Worm (Caenorhabditis elegans) whole organism, young adult: ENCODE measurements around the gene daf-31.

Source experiments
- B0336.3 ChIP-seq: fragments of 200-800 bp; sonication (Bioruptor generic); IDR thresholded peaks from 2 replicates; pipeline ENCODE4 v1.3.6; 2022; ENCODE audit warnings: missing genetic modification characterization, missing compliant biosample characterization
- F33H1.4 ChIP-seq: fragments of 200-800 bp; sonication (Bioruptor generic); IDR thresholded peaks from 2 replicates; pipeline ENCODE4 v1.3.6; 2022; ENCODE audit warnings: missing genetic modification reagents, missing genetic modification characterization, missing compliant biosample characterization
- F49E8.2 ChIP-seq: sonication (generic microtip); optimal IDR thresholded peaks from 3 replicates; lab custom pipeline; 2017; ENCODE audit warnings: missing genetic modification characterization, mild to moderate bottlenecking, missing compliant biosample characterization, antibody characterized with exemption, moderate library complexity; ENCODE audit not compliant: insufficient read depth
- T26A5.8 ChIP-seq: sonication (generic microtip); optimal IDR thresholded peaks from 2 replicates; lab custom pipeline; 2016; ENCODE audit warnings: missing genetic modification characterization, missing compliant biosample characterization
- Y53G8AR.9 ChIP-seq: fragments of 200-800 bp; sonication (Bioruptor generic); conservative IDR thresholded peaks from 2 replicates; pipeline ENCODE4 v1.3.6; 2022; ENCODE audit warnings: missing genetic modification reagents, missing genetic modification characterization, missing compliant biosample characterization
- Y56A3A.18 ChIP-seq: fragments of 200-800 bp; sonication (Bioruptor generic); IDR thresholded peaks from 2 replicates; pipeline ENCODE4 v1.3.6; 2022; ENCODE audit warnings: missing genetic modification reagents, missing genetic modification characterization, missing compliant biosample characterization
- Y79H2A.3 ChIP-seq: fragments of 200-800 bp; sonication (Bioruptor generic); conservative IDR thresholded peaks from 2 replicates; pipeline ENCODE4 v1.3.6; 2022; ENCODE audit warnings: missing genetic modification reagents, missing genetic modification characterization, missing compliant biosample characterization
- Y95B8A.8 ChIP-seq: fragments of 200-800 bp; sonication (Bioruptor generic); IDR thresholded peaks from 2 replicates; pipeline ENCODE4 v1.3.6; 2022; ENCODE audit warnings: missing genetic modification reagents, missing genetic modification characterization, missing compliant biosample characterization
- ZK185.1 ChIP-seq: sonication (generic microtip); optimal IDR thresholded peaks from 2 replicates; lab custom pipeline; 2016; ENCODE audit warnings: mild to moderate bottlenecking, missing genetic modification characterization, missing compliant biosample characterization; ENCODE audit not compliant: poor library complexity, severe bottlenecking
- aptf-2 ChIP-seq: fragments of 200-800 bp; sonication (Bioruptor generic); conservative IDR thresholded peaks from 2 replicates; pipeline ENCODE4 v1.3.6; 2022; ENCODE audit warnings: missing genetic modification reagents, missing genetic modification characterization, missing compliant biosample characterization
- aptf-3 ChIP-seq: fragments of 200-800 bp; sonication (Bioruptor generic); IDR thresholded peaks from 2 replicates; pipeline ENCODE4 v1.3.6; 2022; ENCODE audit warnings: missing genetic modification characterization, missing compliant biosample characterization
- atf-7 ChIP-seq: sonication (generic microtip); optimal IDR thresholded peaks from 2 replicates; lab custom pipeline; 2017; ENCODE audit warnings: mild to moderate bottlenecking, missing genetic modification characterization, missing compliant biosample characterization
- attf-6 ChIP-seq: fragments of 200-800 bp; sonication (Bioruptor generic); IDR thresholded peaks from 2 replicates; pipeline ENCODE4 v1.3.6; 2022; ENCODE audit warnings: missing genetic modification reagents, missing genetic modification characterization, missing compliant biosample characterization
- cebp-1 ChIP-seq, 2 experiments: fragments of 200-800 bp in 1 of 2; sonication (Bioruptor generic) in 1 of 2; sonication (generic microtip) in 1 of 2; IDR thresholded peaks in 1 of 2; optimal IDR thresholded peaks in 1 of 2; 2 replicates each; pipeline versions ENCODE4 v1.3.6 to Lab custom; 2017 to 2022; ENCODE audit warnings: missing compliant biosample characterization in 2 of 2, missing genetic modification characterization in 2 of 2, mild to moderate bottlenecking in 1 of 2, missing genetic modification reagents in 1 of 2, moderate library complexity in 1 of 2
- cebp-2 ChIP-seq: fragments of 200-800 bp; sonication (Bioruptor generic); IDR thresholded peaks from 2 replicates; pipeline ENCODE4 v1.3.6; 2022; ENCODE audit warnings: missing genetic modification characterization, missing compliant biosample characterization
- ceh-100 ChIP-seq: fragments of 200-800 bp; sonication (Bioruptor generic); IDR thresholded peaks from 2 replicates; pipeline ENCODE4 v1.3.6; 2022; ENCODE audit warnings: missing genetic modification reagents, missing genetic modification characterization, missing compliant biosample characterization
- ceh-27 ChIP-seq: fragments of 200-800 bp; sonication (Bioruptor generic); optimal IDR thresholded peaks from 2 replicates; lab custom pipeline; 2018; ENCODE audit warnings: mild to moderate bottlenecking, missing genetic modification characterization, moderate library complexity, missing compliant biosample characterization
- ceh-40 ChIP-seq: fragments of 200-800 bp; sonication (Bioruptor generic); IDR thresholded peaks from 2 replicates; pipeline ENCODE4 v1.3.6; 2022; ENCODE audit warnings: missing genetic modification characterization, missing compliant biosample characterization
- ceh-91 ChIP-seq: fragments of 200-800 bp; sonication (Bioruptor generic); IDR thresholded peaks from 2 replicates; pipeline ENCODE4 v1.3.6; 2022; ENCODE audit warnings: missing genetic modification reagents, missing genetic modification characterization, missing compliant biosample characterization
- ekl-4 ChIP-seq: fragments of 200-800 bp; sonication (Bioruptor generic); IDR thresholded peaks from 2 replicates; pipeline ENCODE4 v1.3.6; 2022; ENCODE audit warnings: missing genetic modification reagents, missing genetic modification characterization, missing compliant biosample characterization
- ets-4 ChIP-seq: fragments of 200-800 bp; sonication (Bioruptor generic); optimal IDR thresholded peaks from 2 replicates; lab custom pipeline; 2018; ENCODE audit warnings: mild to moderate bottlenecking, missing genetic modification characterization, missing compliant biosample characterization
- hlh-12 ChIP-seq: sonication (generic microtip); optimal IDR thresholded peaks from 2 replicates; lab custom pipeline; 2016; ENCODE audit warnings: missing genetic modification characterization, missing compliant biosample characterization
- lag-1 ChIP-seq: fragments of 200-800 bp; sonication (Bioruptor generic); IDR thresholded peaks from 2 replicates; pipeline ENCODE4 v1.3.6; 2022; ENCODE audit warnings: missing genetic modification reagents, missing genetic modification characterization, missing compliant biosample characterization
- let-526 ChIP-seq: fragments of 200-800 bp; sonication (Bioruptor generic); IDR thresholded peaks from 2 replicates; pipeline ENCODE4 v1.3.6; 2022; ENCODE audit warnings: missing genetic modification reagents, missing genetic modification characterization, missing compliant biosample characterization
- let-607 ChIP-seq, 2 experiments: fragments of 200-800 bp in 1 of 2; sonication (Bioruptor generic) in 1 of 2; sonication (generic microtip) in 1 of 2; optimal IDR thresholded peaks; 2 replicates each; lab custom pipeline; 2016 to 2018; ENCODE audit warnings: mild to moderate bottlenecking in 2 of 2, missing compliant biosample characterization in 2 of 2, missing genetic modification characterization in 2 of 2, moderate library complexity in 2 of 2, missing genotype in 1 of 2
- lin-40 ChIP-seq: sonication (generic microtip); optimal IDR thresholded peaks from 2 replicates; lab custom pipeline; 2016; ENCODE audit warnings: missing genetic modification characterization, mild to moderate bottlenecking, missing compliant biosample characterization, missing genotype, missing genetic modification reagents
- madf-10 ChIP-seq: sonication (generic microtip); optimal IDR thresholded peaks from 2 replicates; lab custom pipeline; 2016; ENCODE audit warnings: mild to moderate bottlenecking, missing genetic modification characterization, missing compliant biosample characterization
- madf-6 ChIP-seq: fragments of 200-800 bp; sonication (Bioruptor generic); IDR thresholded peaks from 2 replicates; pipeline ENCODE4 v1.3.6; 2022; ENCODE audit warnings: missing genetic modification reagents, missing genetic modification characterization, missing compliant biosample characterization
- mes-4 ChIP-seq: sonication (generic microtip); optimal IDR thresholded peaks from 2 replicates; lab custom pipeline; 2016; ENCODE audit warnings: missing genotype, missing genetic modification characterization, missing compliant biosample characterization
- nhr-80 ChIP-seq: sonication (generic microtip); optimal IDR thresholded peaks from 2 replicates; lab custom pipeline; 2016; ENCODE audit warnings: missing genetic modification characterization, missing compliant biosample characterization
- nhr-90 ChIP-seq: sonication (generic microtip); optimal IDR thresholded peaks from 2 replicates; lab custom pipeline; 2016; ENCODE audit warnings: missing genotype, mild to moderate bottlenecking, missing genetic modification characterization, missing compliant biosample characterization
- pbrm-1 ChIP-seq: fragments of 200-800 bp; sonication (Bioruptor generic); IDR thresholded peaks from 2 replicates; pipeline ENCODE4 v1.3.6; 2022; ENCODE audit warnings: missing genetic modification reagents, missing genetic modification characterization, missing compliant biosample characterization
- pha-4 ChIP-seq: fragments of 150-350 bp; sonication (generic microtip); optimal IDR thresholded peaks from 2 replicates; lab custom pipeline; 2014; ENCODE audit warnings: missing biosample characterization, missing genetic modification reagents, missing genetic modification characterization
- rcor-1 ChIP-seq: fragments of 200-800 bp; sonication (Bioruptor generic); IDR thresholded peaks from 2 replicates; pipeline ENCODE4 v1.3.6; 2022; ENCODE audit warnings: missing genetic modification reagents, missing genetic modification characterization, missing compliant biosample characterization
- snpc-4 ChIP-seq, 5 experiments: fragments of 150-350 bp in 1 of 5; sonication (generic microtip) in 4 of 5; optimal IDR thresholded peaks; 2 replicates each; lab custom pipeline; 2014 to 2018; ENCODE audit warnings: missing genetic modification characterization in 5 of 5, missing biosample characterization in 3 of 5, antibody characterized with exemption in 2 of 5, mild to moderate bottlenecking in 2 of 5, missing compliant biosample characterization in 2 of 5, missing genotype in 2 of 5, moderate library complexity in 2 of 5, missing genetic modification reagents in 1 of 5
- somi-1 ChIP-seq: fragments of 200-800 bp; sonication (Bioruptor generic); optimal IDR thresholded peaks from 2 replicates; lab custom pipeline; 2018; ENCODE audit warnings: mild to moderate bottlenecking, missing genetic modification characterization, missing compliant biosample characterization
- sptf-2 ChIP-seq: fragments of 200-800 bp; sonication (Bioruptor generic); optimal IDR thresholded peaks from 2 replicates; lab custom pipeline; 2018; ENCODE audit warnings: mild to moderate bottlenecking, missing genetic modification characterization, missing compliant biosample characterization
- tbp1 ChIP-seq: fragments of 200-800 bp; sonication (Bioruptor generic); optimal IDR thresholded peaks from 2 replicates; lab custom pipeline; 2018; ENCODE audit warnings: mild to moderate bottlenecking, missing genetic modification characterization, missing compliant biosample characterization
- unc-62 ChIP-seq: fragments of 150-350 bp; optimal IDR thresholded peaks from 2 replicates; lab custom pipeline; 2014; ENCODE audit warnings: missing biosample characterization, missing genetic modification reagents, missing genetic modification characterization
- xnd-1 ChIP-seq: sonication (generic microtip); optimal IDR thresholded peaks from 2 replicates; lab custom pipeline; 2016; ENCODE audit warnings: missing genotype, missing genetic modification reagents, missing genetic modification characterization, missing compliant biosample characterization

The daf-31 gene

ce11 chrIV:8254193-8254592 is 35.9 kb upstream of the daf-31 start:
- TF ChIP-seq mes-4 (no peak), atf-7 (tag; lab: Kevin White, UChicago) (no peak), madf-6 (GFP tag; lab: Robert Waterston, UW) (no peak), snpc-4 (GFP tag; optimal IDR thresholded peaks at IDR 0.05; lab: Kevin White, UChicago) (no peak), snpc-4 (tag; optimal IDR thresholded peaks at IDR 0.05; lab: Kevin White, UChicago) (no peak), F33H1.4 (GFP tag; lab: Robert Waterston, UW) (no peak), aptf-2 (GFP tag; lab: Robert Waterston, UW) (no peak), ceh-27 (GFP tag; lab: Kevin White, UChicago) (no peak), ekl-4 (GFP tag; lab: Robert Waterston, UW) (no peak), xnd-1 (no peak), unc-62 (GFP tag; lab: Kevin White, UChicago) (no peak), F49E8.2 (tag; lab: Kevin White, UChicago) (no peak), nhr-90 (tag; lab: Kevin White, UChicago) (no peak), sptf-2 (GFP tag; lab: Kevin White, UChicago) (no peak)

ce11 chrIV:8255221-8255620 is 34.9 kb upstream of the daf-31 start:
- TF ChIP-seq cebp-1 (GFP tag; IDR thresholded peaks at IDR 0.05; lab: Robert Waterston, UW) (no peak), cebp-1 (tag; optimal IDR thresholded peaks at IDR 0.05; lab: Kevin White, UChicago) (no peak), tbp1 (GFP tag; lab: Kevin White, UChicago) (no peak), aptf-3 (GFP tag; lab: Robert Waterston, UW) (no peak), lag-1 (GFP tag; lab: Robert Waterston, UW) (no peak), hlh-12 (tag; lab: Kevin White, UChicago) (no peak), nhr-80 (tag; lab: Kevin White, UChicago) (peak; percentile 22)

- TF ChIP-seq ceh-91 (GFP tag; lab: Robert Waterston, UW): no peak
- TF ChIP-seq rcor-1 (GFP tag; lab: Robert Waterston, UW): no peak
- no peak for TF ChIP-seq ets-4 (GFP tag; lab: Kevin White, UChicago)
- no peak for TF ChIP-seq ceh-40 (GFP tag; lab: Robert Waterston, UW)
- TF ChIP-seq unc-62 (GFP tag; lab: Kevin White, UChicago): no peak
- no peak for TF ChIP-seq let-526 (GFP tag; lab: Robert Waterston, UW)
- no peak for TF ChIP-seq aptf-3 (GFP tag; lab: Robert Waterston, UW)
- TF ChIP-seq hlh-12 (tag; lab: Kevin White, UChicago): no peak
- TF ChIP-seq pha-4 (tag; lab: Kevin White, UChicago): no peak
- no peak for TF ChIP-seq Y79H2A.3
- no peak for TF ChIP-seq ceh-100 (GFP tag; lab: Robert Waterston, UW)
- no peak for TF ChIP-seq Y95B8A.8 (GFP tag; lab: Robert Waterston, UW)
- TF ChIP-seq cebp-1 (GFP tag; IDR thresholded peaks at IDR 0.05; lab: Robert Waterston, UW): no peak
- no peak for TF ChIP-seq cebp-1 (tag; optimal IDR thresholded peaks at IDR 0.05; lab: Kevin White, UChicago)
- TF ChIP-seq pbrm-1 (GFP tag; lab: Robert Waterston, UW): no peak
- no peak for TF ChIP-seq F49E8.2 (tag; lab: Kevin White, UChicago)
- no peak for TF ChIP-seq T26A5.8 (tag; lab: Kevin White, UChicago)
These were observed 30.2 kb upstream of the daf-31 start, which contains the start of gene K07H8.7 for ce11 chrIV:8259904-8260303. K07H8.7 (minus strand) TSS chrIV:8260004.

ce11 chrIV:8260848-8261638 is 29.0 kb upstream of the daf-31 start, which contains the start of gene vit-6:
vit-6 (plus strand) TSS chrIV:8261157.
- TF ChIP-seq madf-10 (tag; lab: Kevin White, UChicago): peak; percentile 39
- TF ChIP-seq Y53G8AR.9 (GFP tag; lab: Robert Waterston, UW): peak; percentile 58; the same call in 1 of the 2 replicates
- TF ChIP-seq nhr-80 (tag; lab: Kevin White, UChicago): peak; percentile 82
- TF ChIP-seq tbp1 (GFP tag; lab: Kevin White, UChicago): peak; percentile 24
- TF ChIP-seq let-526 (GFP tag; lab: Robert Waterston, UW): 0 out of 2 replicates have a peak, but pooled peaks have one; percentile 44
- peak; percentile 30; the same call in 1 of the 2 replicates for TF ChIP-seq attf-6 (GFP tag; lab: Robert Waterston, UW)
- 0 out of 2 replicates have a peak, but pooled peaks have one; percentile 36 for TF ChIP-seq cebp-2
- TF ChIP-seq lin-40: peak; percentile 15
- peak; percentile 30 for TF ChIP-seq ZK185.1 (tag; lab: Kevin White, UChicago)
- TF ChIP-seq Y56A3A.18 (GFP tag; lab: Robert Waterston, UW): peak; percentile 66
- no peak for TF ChIP-seq somi-1 (GFP tag; lab: Kevin White, UChicago)
- peak; percentile 63 for TF ChIP-seq B0336.3
- TF ChIP-seq let-607 (tag; optimal IDR thresholded peaks at IDR 0.05; lab: Kevin White, UChicago): peak; percentile 73 to 78
